Fruit fly (Drosophila melanogaster): Measurements from ENCODE around the gene CG18789.
A peak's percentile ranks its signal among the peaks of the same experiment; 100 is the strongest.

The CG18789 gene

DNA sequence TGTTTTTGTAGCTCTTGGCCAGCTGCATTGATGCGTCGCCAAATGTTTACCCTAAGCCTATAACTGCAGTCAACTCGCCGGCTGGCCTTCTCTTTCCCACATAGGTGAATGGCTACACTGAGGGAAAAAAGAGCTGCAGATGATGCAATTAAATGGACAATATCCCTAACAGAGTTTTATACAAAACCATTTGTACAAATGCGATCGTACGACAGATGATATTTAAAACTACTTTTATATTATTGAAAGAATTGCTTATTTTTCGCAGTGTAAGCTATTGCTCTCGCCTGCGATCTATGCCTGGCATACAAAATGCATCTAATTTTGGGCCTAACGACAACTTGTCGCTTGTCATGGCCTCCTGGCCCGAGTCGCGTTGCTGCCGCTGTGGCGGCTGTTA lies 45.3 kb downstream of the CG18789 start (continued):
- TF ChIP-seq CG8944 (GFP tag; optimal IDR thresholded peaks at IDR 0.05) (no peak), peb (GFP tag; IDR thresholded peaks at IDR 0.05) (no peak), pita (GFP tag; optimal IDR thresholded peaks at IDR 0.05) (no peak), NFAT (GFP tag; IDR thresholded peaks at IDR 0.05) (no peak), pfk (GFP tag; optimal IDR thresholded peaks at IDR 0.05) (no peak), fd96Cb (tag; optimal IDR thresholded peaks at IDR 0.05) (peak; percentile 44), cg (GFP tag; optimal IDR thresholded peaks at IDR 0.05) (no peak), slou (GFP tag; optimal IDR thresholded peaks at IDR 0.05) (no peak), exex (tag; optimal IDR thresholded peaks at IDR 0.05) (no peak), Mrtf (GFP tag; IDR thresholded peaks at IDR 0.05) (peak; percentile 39; the same call in 1 of the 3 replicates), cato (GFP tag; optimal IDR thresholded peaks at IDR 0.05; ENCODE audit: borderline replicate concordance) (no peak), scrt (GFP tag; optimal IDR thresholded peaks at IDR 0.05) (no peak), CG6791 (GFP tag; IDR thresholded peaks at IDR 0.05; ENCODE audit: partially characterized antibody) (no peak), CG4707 (GFP tag; optimal IDR thresholded peaks at IDR 0.05) (no peak), D19B (GFP tag; optimal IDR thresholded peaks at IDR 0.05) (no peak), onecut (GFP tag; IDR thresholded peaks at IDR 0.05) (peak; percentile 43; the same call in 1 of the 2 replicates), CG15269 (tag; optimal IDR thresholded peaks at IDR 0.05) (peak; percentile 35), CG15479 (GFP tag; optimal IDR thresholded peaks at IDR 0.05) (no peak), Fer3 (tag; optimal IDR thresholded peaks at IDR 0.05) (no peak), Ravus (GFP tag; IDR thresholded peaks at IDR 0.05) (no peak; the same call in 1 of the 2 replicates), CG10147 (GFP tag; optimal IDR thresholded peaks at IDR 0.05) (no peak), CG12236 (GFP tag; optimal IDR thresholded peaks at IDR 0.05) (no peak), br (optimal IDR thresholded peaks at IDR 0.05) (no peak), CG14667 (GFP tag; IDR thresholded peaks at IDR 0.05) (peak; percentile 40; the same call in 1 of the 2 replicates), CG8388 (GFP tag; optimal IDR thresholded peaks at IDR 0.05) (peak; percentile 39), Tbp (GFP tag; optimal IDR thresholded peaks at IDR 0.05) (no peak), CG31388 (GFP tag; optimal IDR thresholded peaks at IDR 0.05) (no peak), pan (optimal IDR thresholded peaks at IDR 0.05) (no peak), pan (GFP tag; optimal IDR thresholded peaks at IDR 0.05 in 1 of 2, IDR thresholded peaks at IDR 0.05 in 1 of 2) (peak in 1 of 2 experiments; percentile 34), Nf-YB (GFP tag; optimal IDR thresholded peaks at IDR 0.05) (no peak), CG9817 (tag; optimal IDR thresholded peaks at IDR 0.05) (peak; percentile 20), luna (GFP tag; optimal IDR thresholded peaks at IDR 0.05) (no peak), odd (GFP tag; optimal IDR thresholded peaks at IDR 0.05) (no peak), CG12744 (GFP tag; optimal IDR thresholded peaks at IDR 0.05) (no peak), insv (GFP tag; optimal IDR thresholded peaks at IDR 0.05) (no peak), CG11560 (tag; IDR thresholded peaks at IDR 0.05) (no peak), crol (GFP tag; IDR thresholded peaks at IDR 0.05) (no peak), lab (GFP tag; optimal IDR thresholded peaks at IDR 0.05) (no peak), Jarid2 (GFP tag; optimal IDR thresholded peaks at IDR 0.05) (no peak), CG12155 (GFP tag; optimal IDR thresholded peaks at IDR 0.05) (peak; percentile 6), CG12299 (tag; optimal IDR thresholded peaks at IDR 0.05) (no peak), zfh1 (GFP tag; IDR thresholded peaks at IDR 0.05) (peak; percentile 79), tna (GFP tag; IDR thresholded peaks at IDR 0.05; ENCODE audit: partially characterized antibody) (no peak), dimm (GFP tag; IDR thresholded peaks at IDR 0.05) (no peak), sug (tag; optimal IDR thresholded peaks at IDR 0.05) (no peak), CG1647 (GFP tag; optimal IDR thresholded peaks at IDR 0.05) (no peak), CG1792 (GFP tag; optimal IDR thresholded peaks at IDR 0.05) (no peak), Vsx1 (GFP tag; optimal IDR thresholded peaks at IDR 0.05) (no peak), CG30431 (GFP tag; optimal IDR thresholded peaks at IDR 0.05) (peak; percentile 42), CG6813 (GFP tag; optimal IDR thresholded peaks at IDR 0.05) (no peak), Dad (GFP tag; optimal IDR thresholded peaks at IDR 0.05) (no peak), Antp (GFP tag; optimal IDR thresholded peaks at IDR 0.05) (peak; percentile 23)
